Worm (Caenorhabditis elegans) whole organism, midembryonic: Measurements from ENCODE around the gene asp-16.

Source experiments
- T22C8.4 ChIP-seq: fragments of 200-800 bp; sonication (Bioruptor generic); IDR thresholded peaks from 2 replicates; pipeline ENCODE4 v1.3.6; 2022; ENCODE audit warnings: missing genetic modification characterization, missing compliant biosample characterization
- cog-1 ChIP-seq: sonication (generic microtip); optimal IDR thresholded peaks from 2 replicates; lab custom pipeline; 2016; ENCODE audit warnings: missing genetic modification characterization, missing compliant biosample characterization
- flt-1 ChIP-seq: fragments of 200-800 bp; sonication (Bioruptor generic); IDR thresholded peaks from 2 replicates; pipeline ENCODE4 v1.3.6; 2022; ENCODE audit warnings: missing genetic modification characterization, missing compliant biosample characterization

DNA sequence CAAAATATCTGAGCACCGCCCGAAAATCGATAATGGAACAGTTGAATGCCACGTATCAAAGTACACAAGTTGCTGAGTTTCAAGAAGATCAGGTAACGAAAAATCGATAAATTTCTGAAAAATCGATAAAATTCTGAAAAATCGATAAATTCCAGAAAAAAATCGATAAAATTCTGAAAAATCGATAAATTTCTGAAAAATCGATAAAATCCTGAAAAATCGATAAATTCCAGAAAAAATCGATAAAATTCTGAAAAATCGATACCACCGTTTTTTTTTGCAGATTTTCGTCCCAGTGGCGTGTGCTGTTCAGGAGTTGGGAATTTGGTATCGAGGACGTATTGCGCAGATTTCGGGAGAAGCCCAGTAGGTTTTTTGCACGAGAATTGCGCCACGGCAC lies 15.1 kb downstream of the asp-16 start:
- TF ChIP-seq flt-1 (no peak), cog-1 (tag; lab: Kevin White, UChicago) (no peak), T22C8.4 (GFP tag; lab: Robert Waterston, UW) (peak; percentile 91)
